Worm (Caenorhabditis elegans) whole organism, L4 larva: ENCODE measurements around the gene Y24D9A.6.

Source experiments
- ceh-20 ChIP-seq: fragments of 200-800 bp; sonication (Bioruptor generic); IDR thresholded peaks from 2 replicates; pipeline ENCODE4 v1.3.6; 2022; ENCODE audit warnings: missing genetic modification reagents, missing genetic modification characterization, missing compliant biosample characterization
- ceh-44 ChIP-seq: fragments of 200-800 bp; sonication (Bioruptor generic); IDR thresholded peaks from 2 replicates; pipeline ENCODE4 v1.3.6; 2022; ENCODE audit warnings: missing genetic modification reagents, missing genetic modification characterization, missing compliant biosample characterization
- ctbp-1 ChIP-seq: fragments of 200-800 bp; sonication (Bioruptor generic); IDR thresholded peaks from 2 replicates; pipeline ENCODE4 v1.3.6; 2022; ENCODE audit warnings: missing genetic modification reagents, missing genetic modification characterization, missing compliant biosample characterization
- lir-3 ChIP-seq: sonication (generic microtip); optimal IDR thresholded peaks from 2 replicates; lab custom pipeline; 2016; ENCODE audit warnings: mild to moderate bottlenecking, missing genetic modification characterization, missing compliant biosample characterization
- madf-5 ChIP-seq, 2 experiments: fragments of 200-800 bp; sonication (Bioruptor generic); IDR thresholded peaks; 2 replicates each; pipeline ENCODE4 v1.3.6; 2022; ENCODE audit warnings: missing compliant biosample characterization in 2 of 2, missing genetic modification characterization in 2 of 2
- nhr-11 ChIP-seq: fragments of 150-350 bp; optimal IDR thresholded peaks from 2 replicates; lab custom pipeline; 2014; ENCODE audit warnings: missing biosample characterization, missing genetic modification characterization
- pqm-1 ChIP-seq: sonication (generic microtip); optimal IDR thresholded peaks from 2 replicates; lab custom pipeline; 2017; ENCODE audit warnings: missing biosample characterization, missing genetic modification characterization

- TF ChIP-seq madf-5 (GFP tag; IDR thresholded peaks at IDR 0.05; lab: Robert Waterston, UW) (peak; percentile 73 to 95; a peak in 3 of 4 replicates), pqm-1 (tag; lab: Kevin White, UChicago) (peak; percentile 45), ceh-20 (peak; percentile 98), nhr-11 (tag; lab: Kevin White, UChicago) (peak; percentile 92), lir-3 (tag; lab: Kevin White, UChicago) (peak; percentile 73), ctbp-1 (GFP tag; lab: Robert Waterston, UW) (peak; percentile 95), ceh-44 (GFP tag; lab: Robert Waterston, UW) (peak; percentile 69)
Observed at ce11 chrIV:4390438-4390894, 9.7 kb downstream of the Y24D9A.6 start, which contains the start of the genes rpl-7A and set-21.
